Worm (Caenorhabditis elegans) whole organism, L4 larva: ENCODE measurements around the gene T14B4.8.

Experiments used
- ama-1 ChIP-seq: fragments of 150-350 bp; optimal IDR thresholded peaks from 2 replicates; lab custom pipeline; 2014; ENCODE audit warnings: inconsistent platforms, mixed read lengths
- ceh-28 ChIP-seq: fragments of 150-350 bp; optimal IDR thresholded peaks from 2 replicates; lab custom pipeline; 2014; ENCODE audit warnings: missing biosample characterization, missing genetic modification reagents, missing genetic modification characterization
- jun-1 ChIP-seq: fragments of 150-350 bp; optimal IDR thresholded peaks from 2 replicates; lab custom pipeline; 2014; ENCODE audit warnings: missing biosample characterization, missing genetic modification reagents, missing genetic modification characterization
- lir-3 ChIP-seq: sonication (generic microtip); optimal IDR thresholded peaks from 2 replicates; lab custom pipeline; 2016; ENCODE audit warnings: mild to moderate bottlenecking, missing genetic modification characterization, missing compliant biosample characterization
- lsy-2 ChIP-seq, 2 experiments: fragments of 150-350 bp in 1 of 2; sonication (generic microtip) in 1 of 2; optimal IDR thresholded peaks; 2 replicates each; lab custom pipeline; 2014 to 2017; ENCODE audit warnings: missing biosample characterization in 2 of 2, missing genetic modification characterization in 2 of 2
- snpc-4 ChIP-seq: fragments of 150-350 bp; optimal IDR thresholded peaks from 2 replicates; lab custom pipeline; 2014; ENCODE audit warnings: missing biosample characterization, missing genetic modification characterization

- TF ChIP-seq jun-1 (tag; lab: Kevin White, UChicago): no peak
- TF ChIP-seq lsy-2 (tag; optimal IDR thresholded peaks at IDR 0.05; lab: Kevin White, UChicago): no peak
- no peak for TF ChIP-seq snpc-4 (tag; lab: Kevin White, UChicago)
- no peak for TF ChIP-seq lir-3 (tag; lab: Kevin White, UChicago)
- TF ChIP-seq ceh-28 (tag; lab: Kevin White, UChicago): no peak
- TF ChIP-seq ama-1 (lab: Kevin White, UChicago): no peak
Observed at ce11 chrII:6746404-6746803, 17.2 kb upstream of the T14B4.8 start, which contains the start of gene F41G3.5.
